Worm (Caenorhabditis elegans): ENCODE results near the gene Y41E3.7.

The Y41E3.7 gene

ce11 chrIV:15056081-15056586 lies 42.3 kb downstream of the Y41E3.7 start, which contains the start of gene Y41E3.19:
Gene Y41E3.19 (plus strand): TSS chrIV:15056131.
- TF ChIP-seq C38D4.7 (GFP tag; optimal IDR thresholded peaks at IDR 0.05) (no peak), che-1 (tag; optimal IDR thresholded peaks at IDR 0.05) (no peak), ceh-22 (tag; optimal IDR thresholded peaks at IDR 0.05) (no peak)

DNA sequence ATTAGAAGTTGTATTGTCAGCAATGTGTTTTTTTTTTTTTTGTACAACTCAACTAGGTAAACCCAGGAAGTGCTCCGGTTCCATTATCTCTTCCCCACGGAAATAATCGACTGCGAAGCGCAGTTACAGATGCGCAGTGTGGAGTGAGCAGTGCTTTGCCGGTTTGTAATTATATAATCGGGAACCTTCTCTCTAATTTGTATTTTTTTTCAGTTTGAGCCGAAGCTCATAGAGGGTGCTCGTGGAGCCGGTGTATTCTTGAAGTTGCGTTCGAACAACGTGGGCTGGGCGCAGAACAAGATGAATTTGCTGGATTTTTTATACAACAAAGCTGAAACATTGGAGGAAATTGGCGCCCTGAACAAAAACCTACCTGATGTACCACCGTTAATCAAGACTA lies 44.2 kb downstream of the Y41E3.7 start, which contains the start of gene Y41E3.13:
Y41E3.13 (plus strand) TSS at position 301 of the 400 bp plus-strand sequence.
- no peak for TF ChIP-seq ceh-34 (tag; optimal IDR thresholded peaks at IDR 0.05)
- no peak for TF ChIP-seq C08G9.2 (tag; optimal IDR thresholded peaks at IDR 0.05)
- TF ChIP-seq elt-4 (tag; optimal IDR thresholded peaks at IDR 0.05): no peak

DNA sequence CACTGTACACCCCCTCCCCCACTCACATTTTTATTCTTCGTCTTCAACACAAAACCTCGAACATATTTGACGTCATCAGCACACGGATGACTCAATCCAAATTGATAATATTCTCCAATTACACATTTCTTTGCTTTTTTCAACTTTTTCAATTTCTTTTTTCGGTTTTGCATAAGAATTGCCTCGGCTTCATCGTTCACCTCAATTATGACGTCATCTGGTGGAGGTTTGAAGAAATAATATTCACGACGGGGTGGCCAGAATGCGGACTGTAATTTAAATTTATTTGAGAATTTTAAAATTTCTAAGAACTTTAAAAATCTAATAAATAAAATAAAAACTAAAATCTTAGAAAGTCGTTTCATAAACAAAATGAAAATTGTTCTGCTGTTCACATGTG lies 50.0 kb downstream of the Y41E3.7 start:
- no peak for TF ChIP-seq hlh-15 (tag; optimal IDR thresholded peaks at IDR 0.05)
- TF ChIP-seq pqm-1 (tag; optimal IDR thresholded peaks at IDR 0.05): no peak
- TF ChIP-seq fkh-10 (GFP tag; optimal IDR thresholded peaks at IDR 0.05): no peak
- TF ChIP-seq odd-2 (tag; optimal IDR thresholded peaks at IDR 0.05): no peak
- TF ChIP-seq ceh-18 (tag; optimal IDR thresholded peaks at IDR 0.05): no peak
- TF ChIP-seq unc-42 (tag; optimal IDR thresholded peaks at IDR 0.05): no peak
- no peak for TF ChIP-seq hlh-13 (GFP tag; optimal IDR thresholded peaks at IDR 0.05)
- TF ChIP-seq K09A11.1 (tag; optimal IDR thresholded peaks at IDR 0.05; ENCODE audit: insufficient read depth): no peak
- no peak for TF ChIP-seq C38D4.7 (GFP tag; optimal IDR thresholded peaks at IDR 0.05)
- TF ChIP-seq ztf-16 (tag; optimal IDR thresholded peaks at IDR 0.05): no peak
- no peak for TF ChIP-seq che-1 (tag; optimal IDR thresholded peaks at IDR 0.05)

- TF ChIP-seq fkh-6 (tag; optimal IDR thresholded peaks at IDR 0.05) (no peak), pha-4 (tag; optimal IDR thresholded peaks at IDR 0.05) (no peak), K09A11.1 (tag; optimal IDR thresholded peaks at IDR 0.05; ENCODE audit: insufficient read depth) (no peak), dve-1 (tag; optimal IDR thresholded peaks at IDR 0.05) (no peak), ref-2 (tag; optimal IDR thresholded peaks at IDR 0.05) (no peak), che-1 (tag; optimal IDR thresholded peaks at IDR 0.05) (no peak), pha-2 (tag; optimal IDR thresholded peaks at IDR 0.05) (no peak), pax-1 (tag; optimal IDR thresholded peaks at IDR 0.05) (no peak), K02D7.2 (tag; optimal IDR thresholded peaks at IDR 0.05) (no peak), F13H6.1 (tag; optimal IDR thresholded peaks at IDR 0.05) (no peak), ama-1 (optimal IDR thresholded peaks at IDR 0.05) (no peak), odd-2 (tag; optimal IDR thresholded peaks at IDR 0.05) (no peak), ets-4 (tag; optimal IDR thresholded peaks at IDR 0.05) (no peak), ceh-45 (GFP tag; IDR thresholded peaks at IDR 0.05) (no peak), rnt-1 (tag; optimal IDR thresholded peaks at IDR 0.05) (no peak), Y22D7AL.16 (tag; optimal IDR thresholded peaks at IDR 0.05) (no peak), ceh-14 (tag; optimal IDR thresholded peaks at IDR 0.05) (no peak), eyg-1 (tag; optimal IDR thresholded peaks at IDR 0.05) (no peak)
Measured at ce11 chrIV:15065653-15066052, 51.8 kb downstream of the Y41E3.7 start, which contains the start of gene Y41E3.18. Gene Y41E3.18 (minus strand): TSS chrIV:15065753.

- no peak for TF ChIP-seq fax-1 (tag; optimal IDR thresholded peaks at IDR 0.05)
- no peak for TF ChIP-seq nhr-11 (tag; optimal IDR thresholded peaks at IDR 0.05)
Measured at ce11 chrIV:15068818-15069217, 55.0 kb downstream of the Y41E3.7 start, which contains the start of gene srt-48. Gene srt-48 (minus strand): TSS chrIV:15068918.

ce11 chrIV:15074392-15074791 lies 60.6 kb downstream of the Y41E3.7 start, which contains the start of gene srt-50:
Gene srt-50 (plus strand): TSS chrIV:15074692.
- no peak for TF ChIP-seq lim-6 (tag; optimal IDR thresholded peaks at IDR 0.05)
- TF ChIP-seq hlh-15 (tag; optimal IDR thresholded peaks at IDR 0.05): no peak
- TF ChIP-seq ahr-1 (tag; optimal IDR thresholded peaks at IDR 0.05): no peak
- TF ChIP-seq ceh-24 (tag; optimal IDR thresholded peaks at IDR 0.05): no peak
- TF ChIP-seq unc-3 (GFP tag; conservative IDR thresholded peaks at IDR 0.05): no peak
- no peak for TF ChIP-seq unc-3 (tag; optimal IDR thresholded peaks at IDR 0.05)
- TF ChIP-seq ceh-18 (tag; optimal IDR thresholded peaks at IDR 0.05): no peak
- no peak for TF ChIP-seq nfya-1 (tag; optimal IDR thresholded peaks at IDR 0.05)
- TF ChIP-seq F13H6.1 (tag; optimal IDR thresholded peaks at IDR 0.05): no peak
- no peak for TF ChIP-seq dve-1 (tag; optimal IDR thresholded peaks at IDR 0.05)
- no peak for TF ChIP-seq ceh-34 (tag; optimal IDR thresholded peaks at IDR 0.05)
